Fruit fly (Drosophila melanogaster): ENCODE measurements around the gene CG32720.

- TF ChIP-seq N (GFP tag; optimal IDR thresholded peaks at IDR 0.05) (no peak), h (GFP tag; optimal IDR thresholded peaks at IDR 0.05) (no peak), rgr (GFP tag; optimal IDR thresholded peaks at IDR 0.05) (no peak), psq (GFP tag; optimal IDR thresholded peaks at IDR 0.05) (no peak), Mio (GFP tag; optimal IDR thresholded peaks at IDR 0.05) (no peak), Hr78 (GFP tag; optimal IDR thresholded peaks at IDR 0.05) (no peak), GATAd (GFP tag; optimal IDR thresholded peaks at IDR 0.05) (no peak), Dif (GFP tag; optimal IDR thresholded peaks at IDR 0.05; ENCODE audit: partially characterized antibody) (no peak), Jra (GFP tag; optimal IDR thresholded peaks at IDR 0.05) (no peak), fru (GFP tag; optimal IDR thresholded peaks at IDR 0.05) (no peak), Myc (optimal IDR thresholded peaks at IDR 0.05) (no peak), Abd-B (GFP tag; optimal IDR thresholded peaks at IDR 0.05) (no peak)
Observed at dm6 chrX:7486294-7486693, 50.5 kb downstream of the CG32720 start.

Measured in whole organism, wandering third instar larva.